Worm (Caenorhabditis elegans) whole organism, L1 larva: ENCODE measurements around the gene Y39F10C.3.
A peak's percentile ranks its signal among the peaks of the same experiment; 100 is the strongest.

Experiments used
- Y116A8C.19 ChIP-seq: sonication (generic microtip); optimal IDR thresholded peaks from 2 replicates; lab custom pipeline; 2016; ENCODE audit warnings: missing compliant biosample characterization, missing genetic modification characterization, borderline replicate concordance
- blmp-1 ChIP-seq: fragments of 150-350 bp; optimal IDR thresholded peaks from 2 replicates; lab custom pipeline; 2014; ENCODE audit warnings: missing biosample characterization, missing genetic modification characterization
- ceh-88 ChIP-seq: fragments of 200-800 bp; sonication (Bioruptor generic); IDR thresholded peaks from 2 replicates; pipeline ENCODE4 v1.3.6; 2022; ENCODE audit warnings: missing genetic modification characterization, missing compliant biosample characterization
- ceh-90 ChIP-seq: sonication (generic microtip); optimal IDR thresholded peaks from 2 replicates; lab custom pipeline; 2016; ENCODE audit warnings: missing genetic modification characterization, missing compliant biosample characterization
- ces-1 ChIP-seq: fragments of 150-350 bp; optimal IDR thresholded peaks from 2 replicates; lab custom pipeline; 2014; ENCODE audit warnings: missing biosample characterization, missing genetic modification reagents, missing genetic modification characterization
- dsc-1 ChIP-seq: sonication (generic microtip); optimal IDR thresholded peaks from 2 replicates; lab custom pipeline; 2016; ENCODE audit warnings: mild to moderate bottlenecking, missing genetic modification characterization, missing compliant biosample characterization
- efl-3 ChIP-seq: fragments of 200-800 bp; sonication (Bioruptor generic); optimal IDR thresholded peaks from 2 replicates; lab custom pipeline; 2018; ENCODE audit warnings: mild to moderate bottlenecking, missing genetic modification characterization, missing compliant biosample characterization
- egl-13 ChIP-seq: sonication (generic microtip); optimal IDR thresholded peaks from 2 replicates; lab custom pipeline; 2016; ENCODE audit warnings: missing genotype, missing genetic modification reagents, missing genetic modification characterization, missing compliant biosample characterization
- egl-27 ChIP-seq, 2 experiments: fragments of 150-350 bp in 1 of 2; sonication (generic microtip); optimal IDR thresholded peaks; 3 replicates each; lab custom pipeline; 2017 to 2018; ENCODE audit warnings: missing biosample characterization in 2 of 2, missing genetic modification characterization in 2 of 2, missing genetic modification reagents in 2 of 2
- elt-2 ChIP-seq: sonication (generic microtip); optimal IDR thresholded peaks from 2 replicates; lab custom pipeline; 2016; ENCODE audit warnings: missing genetic modification characterization, mild to moderate bottlenecking, inconsistent platforms, missing compliant biosample characterization, missing genetic modification reagents
- elt-3 ChIP-seq, 6 experiments: fragments of 150-350 bp in 1 of 6; sonication (generic microtip); optimal IDR thresholded peaks; 2 replicates each; lab custom pipeline; 2017 to 2018; ENCODE audit warnings: missing biosample characterization in 6 of 6, missing genetic modification characterization in 6 of 6, inconsistent platforms in 1 of 6
- ets-5 ChIP-seq: fragments of 200-800 bp; sonication (Bioruptor generic); IDR thresholded peaks from 2 replicates; pipeline ENCODE4 v1.3.6; 2022; ENCODE audit warnings: missing genetic modification characterization, missing compliant biosample characterization
- fkh-10 ChIP-seq: sonication (generic microtip); optimal IDR thresholded peaks from 2 replicates; lab custom pipeline; 2017; ENCODE audit warnings: missing biosample characterization, missing genetic modification reagents, missing genetic modification characterization
- fkh-4 ChIP-seq: sonication (generic microtip); optimal IDR thresholded peaks from 2 replicates; lab custom pipeline; 2016; ENCODE audit warnings: missing compliant biosample characterization, missing genetic modification characterization, borderline replicate concordance
- fos-1 ChIP-seq: fragments of 150-350 bp; optimal IDR thresholded peaks from 2 replicates; lab custom pipeline; 2014; ENCODE audit warnings: missing biosample characterization, missing genetic modification characterization
- grh-1 ChIP-seq: fragments of 200-800 bp; sonication (Bioruptor generic); IDR thresholded peaks from 2 replicates; pipeline ENCODE4 v1.3.6; 2022; ENCODE audit warnings: missing genetic modification reagents, missing genetic modification characterization, missing compliant biosample characterization
- hpl-2 ChIP-seq: fragments of 150-350 bp; optimal IDR thresholded peaks from 2 replicates; lab custom pipeline; 2014; ENCODE audit warnings: missing biosample characterization, missing genetic modification reagents, missing genetic modification characterization
- irx-1 ChIP-seq: sonication (generic microtip); optimal IDR thresholded peaks from 2 replicates; lab custom pipeline; 2016; ENCODE audit warnings: missing genetic modification characterization, missing compliant biosample characterization
- isw-1 ChIP-seq: fragments of 200-800 bp; sonication (Bioruptor generic); IDR thresholded peaks from 2 replicates; pipeline ENCODE4 v1.3.6; 2022; ENCODE audit warnings: missing genetic modification characterization, missing compliant biosample characterization
- lin-14 ChIP-seq: fragments of 200-800 bp; sonication (Bioruptor generic); optimal IDR thresholded peaks from 2 replicates; lab custom pipeline; 2018; ENCODE audit warnings: mild to moderate bottlenecking, missing genetic modification characterization, moderate library complexity, missing compliant biosample characterization
- lin-15B ChIP-seq: fragments of 150-350 bp; sonication (generic microtip); optimal IDR thresholded peaks from 3 replicates; lab custom pipeline; 2014; ENCODE audit warnings: missing biosample characterization, missing genetic modification characterization
- lin-35 ChIP-seq, 2 experiments: fragments of 150-350 bp; optimal IDR thresholded peaks; 2 replicates each; lab custom pipeline; 2014; ENCODE audit warnings: missing biosample characterization in 2 of 2, missing genetic modification characterization in 2 of 2, missing genetic modification reagents in 2 of 2
- lsy-2 ChIP-seq, 2 experiments: fragments of 150-350 bp; optimal IDR thresholded peaks; 2 replicates each; lab custom pipeline; 2014; ENCODE audit warnings: missing biosample characterization in 2 of 2, missing genetic modification characterization in 2 of 2
- mab-9 ChIP-seq: fragments of 200-800 bp; sonication (Bioruptor generic); IDR thresholded peaks from 2 replicates; pipeline ENCODE4 v1.3.6; 2022; ENCODE audit warnings: missing genetic modification reagents, missing genetic modification characterization, missing compliant biosample characterization
- mdl-1 ChIP-seq, 2 experiments: fragments of 150-350 bp; optimal IDR thresholded peaks; 2 replicates each; lab custom pipeline; 2014 to 2017; ENCODE audit warnings: missing biosample characterization in 2 of 2, missing genetic modification characterization in 2 of 2, inconsistent platforms in 1 of 2
- mef-2 ChIP-seq: fragments of 150-350 bp; optimal IDR thresholded peaks from 2 replicates; lab custom pipeline; 2014; ENCODE audit warnings: missing biosample characterization, missing genetic modification characterization
- mep-1 ChIP-seq: fragments of 150-350 bp; optimal IDR thresholded peaks from 2 replicates; lab custom pipeline; 2014; ENCODE audit warnings: missing biosample characterization, missing genetic modification characterization
- nhr-19 ChIP-seq: fragments of 200-800 bp; sonication (Bioruptor generic); conservative IDR thresholded peaks from 2 replicates; pipeline ENCODE4 v1.3.6; 2022; ENCODE audit warnings: missing genetic modification characterization, missing compliant biosample characterization
- nhr-20 ChIP-seq: sonication (generic microtip); optimal IDR thresholded peaks from 2 replicates; lab custom pipeline; 2016; ENCODE audit warnings: mild to moderate bottlenecking, missing genetic modification characterization, missing compliant biosample characterization
- nhr-237 ChIP-seq: fragments of 150-350 bp; optimal IDR thresholded peaks from 2 replicates; lab custom pipeline; 2014; ENCODE audit warnings: missing biosample characterization, missing genetic modification characterization
- nhr-28 ChIP-seq: fragments of 150-350 bp; optimal IDR thresholded peaks from 2 replicates; lab custom pipeline; 2014; ENCODE audit warnings: missing biosample characterization, missing genetic modification characterization
- nhr-47 ChIP-seq: sonication (generic microtip); optimal IDR thresholded peaks from 2 replicates; lab custom pipeline; 2016; ENCODE audit warnings: mild to moderate bottlenecking, missing genetic modification characterization, moderate library complexity, missing compliant biosample characterization
- nhr-71 ChIP-seq: sonication (generic microtip); optimal IDR thresholded peaks from 2 replicates; lab custom pipeline; 2016; ENCODE audit warnings: mild to moderate bottlenecking, missing genetic modification characterization, moderate library complexity, missing compliant biosample characterization
- nhr-76 ChIP-seq: sonication (generic microtip); optimal IDR thresholded peaks from 2 replicates; lab custom pipeline; 2017; ENCODE audit warnings: missing biosample characterization, missing genetic modification characterization
- nhr-77 ChIP-seq: fragments of 150-350 bp; optimal IDR thresholded peaks from 2 replicates; lab custom pipeline; 2014; ENCODE audit warnings: missing biosample characterization, missing genetic modification characterization
- nhr-85 ChIP-seq: sonication (generic microtip); peaks from one replicate; lab custom pipeline; 2016; ENCODE audit warnings: missing genetic modification characterization, inconsistent platforms, missing compliant biosample characterization
- nhr-90 ChIP-seq: sonication (generic microtip); optimal IDR thresholded peaks from 2 replicates; lab custom pipeline; 2016; ENCODE audit warnings: mild to moderate bottlenecking, missing genetic modification characterization, missing compliant biosample characterization; ENCODE audit not compliant: poor library complexity
- pax-3 ChIP-seq: fragments of 200-800 bp; sonication (Bioruptor generic); optimal IDR thresholded peaks from 2 replicates; lab custom pipeline; 2018; ENCODE audit warnings: mild to moderate bottlenecking, missing genetic modification characterization, moderate library complexity, missing compliant biosample characterization
- snu-23 ChIP-seq: sonication (generic microtip); optimal IDR thresholded peaks from 2 replicates; lab custom pipeline; 2016; ENCODE audit warnings: missing genetic modification characterization, missing compliant biosample characterization
- sox-4 ChIP-seq: sonication (generic microtip); optimal IDR thresholded peaks from 2 replicates; lab custom pipeline; 2016; ENCODE audit warnings: missing genetic modification characterization, missing compliant biosample characterization
- sptf-1 ChIP-seq: fragments of 150-350 bp; optimal IDR thresholded peaks from 2 replicates; lab custom pipeline; 2014; ENCODE audit warnings: missing biosample characterization, missing genetic modification characterization
- swsn-7 ChIP-seq: sonication (generic microtip); optimal IDR thresholded peaks from 2 replicates; lab custom pipeline; 2016; ENCODE audit warnings: missing genetic modification characterization, missing compliant biosample characterization
- tbx-2 ChIP-seq: sonication (generic microtip); optimal IDR thresholded peaks from 2 replicates; lab custom pipeline; 2016; ENCODE audit warnings: missing genetic modification characterization, missing compliant biosample characterization
- tlp-1 ChIP-seq: fragments of 150-350 bp; optimal IDR thresholded peaks from 2 replicates; lab custom pipeline; 2014; ENCODE audit warnings: missing biosample characterization, missing genetic modification characterization
- unc-130 ChIP-seq: fragments of 150-350 bp; optimal IDR thresholded peaks from 2 replicates; lab custom pipeline; 2017; ENCODE audit warnings: missing biosample characterization, missing genetic modification characterization, inconsistent platforms
- unc-62 ChIP-seq: fragments of 150-350 bp; optimal IDR thresholded peaks from 2 replicates; lab custom pipeline; 2014; ENCODE audit warnings: missing biosample characterization, missing genetic modification reagents, missing genetic modification characterization
- unc-86 ChIP-seq: sonication (generic microtip); optimal IDR thresholded peaks from 2 replicates; lab custom pipeline; 2016; ENCODE audit warnings: missing genetic modification characterization, missing compliant biosample characterization
- ztf-11 ChIP-seq, 2 experiments: sonication (generic microtip); optimal IDR thresholded peaks; 2 replicates each; lab custom pipeline; 2016 to 2017; ENCODE audit warnings: missing genetic modification characterization in 2 of 2, missing biosample characterization in 1 of 2, missing compliant biosample characterization in 1 of 2

Y39F10C.3 gene

ce11 chrII:674116-674515 lies at the start of gene Y39F10C.3:
Gene Y39F10C.3, plus strand, starts transcription at chrII:674416.
- no peak for TF ChIP-seq mep-1 (tag; lab: Kevin White, UChicago)
- TF ChIP-seq isw-1 (GFP tag; lab: Robert Waterston, UW), result no peak
- TF ChIP-seq ets-5 (GFP tag; lab: Robert Waterston, UW), result no peak
- TF ChIP-seq sox-4 (tag; lab: Kevin White, UChicago), result no peak
- no peak for TF ChIP-seq efl-3 (GFP tag; lab: Kevin White, UChicago)
- no peak for TF ChIP-seq lsy-2 (tag; optimal IDR thresholded peaks at IDR 0.05; lab: Kevin White, UChicago)
- TF ChIP-seq nhr-71 (tag; lab: Kevin White, UChicago), result no peak
- no peak for TF ChIP-seq nhr-77 (tag; lab: Kevin White, UChicago)
- TF ChIP-seq nhr-28 (tag; lab: Kevin White, UChicago), result no peak
- TF ChIP-seq egl-13 (tag; lab: Kevin White, UChicago), result no peak
- no peak for TF ChIP-seq pax-3 (tag; lab: Kevin White, UChicago)

ce11 chrII:624443-624842 lies 49.8 kb upstream of the Y39F10C.3 start, which contains the start of gene T04B8.5:
Gene T04B8.5, minus strand, starts transcription at chrII:624543.
- no peak for TF ChIP-seq hpl-2 (GFP tag; lab: Kevin White, UChicago)
- no peak for TF ChIP-seq dsc-1 (tag; lab: Kevin White, UChicago)
- no peak for TF ChIP-seq ceh-88 (GFP tag; lab: Robert Waterston, UW)
- no peak for TF ChIP-seq pax-3 (tag; lab: Kevin White, UChicago)
- no peak for TF ChIP-seq tlp-1 (tag; lab: Kevin White, UChicago)
- TF ChIP-seq lsy-2 (tag; optimal IDR thresholded peaks at IDR 0.05; lab: Kevin White, UChicago), result no peak
- TF ChIP-seq Y116A8C.19 (tag; lab: Kevin White, UChicago), result no peak
- no peak for TF ChIP-seq ces-1
- no peak for TF ChIP-seq mab-9
- no peak for TF ChIP-seq unc-62
- no peak for TF ChIP-seq blmp-1 (tag; lab: Kevin White, UChicago)
- TF ChIP-seq ceh-90 (tag; lab: Kevin White, UChicago), result no peak
- TF ChIP-seq irx-1 (tag; lab: Kevin White, UChicago), result no peak
- no peak for TF ChIP-seq fkh-10 (GFP tag; lab: Kevin White, UChicago)
- no peak for TF ChIP-seq unc-86 (tag; lab: Kevin White, UChicago)
- TF ChIP-seq elt-2, result no peak
- no peak for TF ChIP-seq sox-4 (tag; lab: Kevin White, UChicago)

DNA sequence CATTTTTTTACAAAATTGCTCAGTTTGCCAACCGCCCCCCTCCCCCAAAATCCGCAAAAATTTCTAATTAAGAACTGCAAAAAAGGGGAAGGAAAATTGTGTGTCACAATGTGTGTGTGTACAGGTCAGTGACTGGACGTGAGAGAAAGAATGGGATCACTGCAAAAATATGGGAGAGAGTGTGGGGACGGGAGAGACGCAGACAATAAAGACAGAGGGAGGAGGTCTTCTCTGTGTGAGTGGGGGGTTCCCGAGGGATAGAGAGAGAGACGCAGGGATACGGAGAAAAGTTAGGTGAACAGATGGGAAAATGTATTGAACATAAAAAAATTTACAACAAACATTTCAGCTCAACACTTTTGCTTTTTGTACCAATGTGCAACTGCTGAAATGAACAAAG lies 48.3 kb upstream of the Y39F10C.3 start:
- no peak for TF ChIP-seq nhr-76 (tag; lab: Kevin White, UChicago)
- peak; percentile 64 for TF ChIP-seq mep-1 (tag; lab: Kevin White, UChicago)
- TF ChIP-seq elt-3 (tag; optimal IDR thresholded peaks at IDR 0.05; lab: Kevin White, UChicago), result peak in 2 of 6 experiments; percentile 20 to 51
- peak; percentile 90 for TF ChIP-seq lin-14 (GFP tag; lab: Kevin White, UChicago)
- no peak for TF ChIP-seq sox-4 (tag; lab: Kevin White, UChicago)
- no peak for TF ChIP-seq fos-1 (tag; lab: Kevin White, UChicago)
- peak; percentile 59 for TF ChIP-seq nhr-90 (tag; lab: Kevin White, UChicago)
- TF ChIP-seq lin-15B (tag; lab: Kevin White, UChicago), result no peak
- TF ChIP-seq grh-1 (GFP tag; lab: Robert Waterston, UW), result peak; percentile 57; the same call in 1 of the 2 replicates
- no peak for TF ChIP-seq efl-3 (GFP tag; lab: Kevin White, UChicago)
- peak; percentile 56 for TF ChIP-seq dsc-1 (tag; lab: Kevin White, UChicago)
- TF ChIP-seq egl-27 (tag; optimal IDR thresholded peaks at IDR 0.05; lab: Kevin White, UChicago), result no peak
- no peak for TF ChIP-seq nhr-237 (tag; lab: Kevin White, UChicago)
- no peak for TF ChIP-seq sptf-1 (tag; lab: Kevin White, UChicago)
- TF ChIP-seq fkh-10 (GFP tag; lab: Kevin White, UChicago), result no peak
- TF ChIP-seq mef-2, result no peak
- TF ChIP-seq nhr-20 (tag; lab: Kevin White, UChicago), result peak; percentile 63
- no peak for TF ChIP-seq nhr-47 (tag; lab: Kevin White, UChicago)
- peak; percentile 49; the same call in 1 of the 2 replicates for TF ChIP-seq nhr-19 (GFP tag; lab: Robert Waterston, UW)
- peak; percentile 60 for TF ChIP-seq swsn-7 (tag; lab: Kevin White, UChicago)
- peak; percentile 43 for TF ChIP-seq tbx-2 (tag; lab: Kevin White, UChicago)
- peak; percentile 38 for TF ChIP-seq nhr-77 (tag; lab: Kevin White, UChicago)
- TF ChIP-seq mdl-1 (tag; optimal IDR thresholded peaks at IDR 0.05; lab: Kevin White, UChicago), result peak in 1 of 2 experiments; percentile 52
- TF ChIP-seq ztf-11 (tag; optimal IDR thresholded peaks at IDR 0.05; lab: Kevin White, UChicago), result no peak
- TF ChIP-seq pax-3 (tag; lab: Kevin White, UChicago), result no peak
- TF ChIP-seq lin-35 (GFP tag; optimal IDR thresholded peaks at IDR 0.05; lab: Kevin White, UChicago), result peak; percentile 29 to 59
- peak; percentile 89 for TF ChIP-seq nhr-85 (tag; lab: Kevin White, UChicago)
- TF ChIP-seq snu-23 (GFP tag; lab: Kevin White, UChicago), result peak; percentile 79
- TF ChIP-seq fkh-4, result no peak
- no peak for TF ChIP-seq mab-9
- TF ChIP-seq lsy-2 (tag; optimal IDR thresholded peaks at IDR 0.05; lab: Kevin White, UChicago), result peak in 1 of 2 experiments; percentile 59
- TF ChIP-seq unc-130 (tag; lab: Kevin White, UChicago), result no peak
